Worm (Caenorhabditis elegans): Measurements from ENCODE around the gene R01E6.2.

- TF ChIP-seq unc-62 (GFP tag; optimal IDR thresholded peaks at IDR 0.05) = no peak
- TF ChIP-seq lin-40 (tag; optimal IDR thresholded peaks at IDR 0.05) = no peak
Measured at ce11 chrX:13605854-13606253, 39.5 kb upstream of the R01E6.2 start.
